Worm (Caenorhabditis elegans) whole organism, L3 larva: Measurements from ENCODE around the gene C49G7.10.

Experiments used
- ZK546.5 ChIP-seq: sonication (generic microtip); optimal IDR thresholded peaks from 2 replicates; lab custom pipeline; 2017; ENCODE audit warnings: missing biosample characterization, missing genetic modification characterization
- aly-2 ChIP-seq: fragments of 150-350 bp; optimal IDR thresholded peaks from 2 replicates; lab custom pipeline; 2014; ENCODE audit warnings: missing biosample characterization, missing genetic modification characterization
- ama-1 ChIP-seq: fragments of 150-350 bp; optimal IDR thresholded peaks from 2 replicates; lab custom pipeline; 2018
- ceh-28 ChIP-seq: fragments of 150-350 bp; optimal IDR thresholded peaks from 2 replicates; lab custom pipeline; 2014; ENCODE audit warnings: missing biosample characterization, missing genetic modification reagents, missing genetic modification characterization
- ceh-82 ChIP-seq: fragments of 150-350 bp; optimal IDR thresholded peaks from 2 replicates; lab custom pipeline; 2014; ENCODE audit warnings: missing biosample characterization, missing genetic modification characterization
- daf-12 ChIP-seq: fragments of 150-350 bp; optimal IDR thresholded peaks from 2 replicates; lab custom pipeline; 2014; ENCODE audit warnings: missing biosample characterization, missing genetic modification reagents, missing genetic modification characterization
- egl-5 ChIP-seq: fragments of 150-350 bp; optimal IDR thresholded peaks from 2 replicates; lab custom pipeline; 2017; ENCODE audit warnings: missing biosample characterization, missing genetic modification reagents, missing genetic modification characterization, inconsistent platforms
- elt-2 ChIP-seq: sonication (generic microtip); optimal IDR thresholded peaks from 2 replicates; lab custom pipeline; 2016; ENCODE audit warnings: missing genetic modification reagents, mild to moderate bottlenecking, missing genetic modification characterization, missing compliant biosample characterization
- eor-1 ChIP-seq, 2 experiments: fragments of 150-350 bp; optimal IDR thresholded peaks; 2 replicates each; lab custom pipeline; 2014 to 2018; ENCODE audit warnings: missing biosample characterization in 2 of 2, missing genetic modification characterization in 2 of 2
- fkh-10 ChIP-seq: sonication (generic microtip); optimal IDR thresholded peaks from 2 replicates; lab custom pipeline; 2017; ENCODE audit warnings: missing biosample characterization, missing genetic modification reagents, missing genetic modification characterization
- fkh-2 ChIP-seq: fragments of 150-350 bp; optimal IDR thresholded peaks from 2 replicates; lab custom pipeline; 2014; ENCODE audit warnings: missing biosample characterization, missing genetic modification reagents, missing genetic modification characterization
- fos-1 ChIP-seq: fragments of 150-350 bp; optimal IDR thresholded peaks from 2 replicates; lab custom pipeline; 2014; ENCODE audit warnings: missing biosample characterization, missing genetic modification characterization
- lin-15B ChIP-seq: fragments of 150-350 bp; optimal IDR thresholded peaks from 2 replicates; lab custom pipeline; 2014; ENCODE audit warnings: missing biosample characterization, missing genetic modification characterization
- lin-39 ChIP-seq: fragments of 150-350 bp; optimal IDR thresholded peaks from 2 replicates; lab custom pipeline; 2018; ENCODE audit warnings: missing biosample characterization, missing genetic modification reagents, missing genetic modification characterization
- lsy-12 ChIP-seq: sonication (generic microtip); optimal IDR thresholded peaks from 2 replicates; lab custom pipeline; 2016; ENCODE audit warnings: mild to moderate bottlenecking, missing genetic modification characterization, missing compliant biosample characterization
- mdl-1 ChIP-seq: fragments of 150-350 bp; optimal IDR thresholded peaks from 2 replicates; lab custom pipeline; 2014; ENCODE audit warnings: missing biosample characterization, missing genetic modification characterization
- nfya-1 ChIP-seq: sonication (generic microtip); optimal IDR thresholded peaks from 2 replicates; lab custom pipeline; 2017; ENCODE audit warnings: missing genetic modification characterization, mild to moderate bottlenecking, missing compliant biosample characterization, antibody characterized with exemption, moderate library complexity; ENCODE audit not compliant: insufficient read depth
- nhr-11 ChIP-seq: fragments of 150-350 bp; optimal IDR thresholded peaks from 2 replicates; lab custom pipeline; 2014; ENCODE audit warnings: missing biosample characterization, missing genetic modification characterization
- nhr-12 ChIP-seq: fragments of 150-350 bp; optimal IDR thresholded peaks from 2 replicates; lab custom pipeline; 2014; ENCODE audit warnings: missing biosample characterization, missing genetic modification characterization
- nhr-23 ChIP-seq: fragments of 150-350 bp; optimal IDR thresholded peaks from 2 replicates; lab custom pipeline; 2014; ENCODE audit warnings: missing biosample characterization, missing genetic modification reagents, missing genetic modification characterization
- nhr-237 ChIP-seq: fragments of 150-350 bp; optimal IDR thresholded peaks from 2 replicates; lab custom pipeline; 2014; ENCODE audit warnings: missing biosample characterization, missing genetic modification characterization
- nhr-25 ChIP-seq: sonication (generic microtip); optimal IDR thresholded peaks from 2 replicates; lab custom pipeline; 2017; ENCODE audit warnings: missing biosample characterization, missing genetic modification characterization
- nhr-28 ChIP-seq: fragments of 150-350 bp; optimal IDR thresholded peaks from 2 replicates; lab custom pipeline; 2014; ENCODE audit warnings: missing biosample characterization, missing genetic modification characterization
- nhr-43 ChIP-seq: sonication (generic microtip); optimal IDR thresholded peaks from 2 replicates; lab custom pipeline; 2016; ENCODE audit warnings: mild to moderate bottlenecking, missing genetic modification characterization, missing compliant biosample characterization; ENCODE audit not compliant: poor library complexity, severe bottlenecking
- nhr-67 ChIP-seq: fragments of 150-350 bp; optimal IDR thresholded peaks from 2 replicates; lab custom pipeline; 2014; ENCODE audit warnings: missing biosample characterization, missing genetic modification characterization
- pqm-1 ChIP-seq: fragments of 150-350 bp; optimal IDR thresholded peaks from 2 replicates; lab custom pipeline; 2017; ENCODE audit warnings: missing biosample characterization, missing genetic modification characterization, inconsistent platforms
- snpc-4 ChIP-seq: fragments of 150-350 bp; optimal IDR thresholded peaks from 2 replicates; lab custom pipeline; 2014; ENCODE audit warnings: missing biosample characterization, missing genetic modification characterization
- unc-62 ChIP-seq: fragments of 150-350 bp; sonication (generic microtip); optimal IDR thresholded peaks from 4 replicates; lab custom pipeline; 2014; ENCODE audit warnings: missing biosample characterization, missing genetic modification reagents, missing genetic modification characterization
- ztf-4 ChIP-seq: fragments of 150-350 bp; optimal IDR thresholded peaks from 2 replicates; lab custom pipeline; 2014; ENCODE audit warnings: missing biosample characterization, missing genetic modification characterization

C49G7.10 gene

ce11 chrV:4038557-4038956 lies 3.3 kb downstream of the C49G7.10 start:
- TF ChIP-seq lin-15B (tag; lab: Kevin White, UChicago) (no peak), egl-5 (tag; lab: Kevin White, UChicago) (no peak), ztf-4 (no peak), daf-12 (tag; lab: Kevin White, UChicago) (no peak), fkh-2 (tag; lab: Kevin White, UChicago) (no peak)

ce11 chrV:4038110-4038509 lies 3.7 kb downstream of the C49G7.10 start, which contains the start of gene C49G7.12:
Gene C49G7.12 (plus strand): TSS chrV:4038410.
- TF ChIP-seq nhr-237 (tag; lab: Kevin White, UChicago) (no peak), lsy-12 (no peak), aly-2 (tag; lab: Kevin White, UChicago) (no peak), ztf-4 (no peak), unc-62 (GFP tag; lab: Kevin White, UChicago) (no peak), ceh-28 (no peak), egl-5 (tag; lab: Kevin White, UChicago) (no peak), nfya-1 (tag; lab: Kevin White, UChicago) (no peak), lin-39 (tag; lab: Kevin White, UChicago) (no peak), eor-1 (tag; optimal IDR thresholded peaks at IDR 0.05; lab: Kevin White, UChicago) (no peak), mdl-1 (tag; lab: Kevin White, UChicago) (no peak), fos-1 (tag; lab: Kevin White, UChicago) (no peak), nhr-11 (tag; lab: Kevin White, UChicago) (no peak), nhr-43 (tag; lab: Kevin White, UChicago) (no peak), ZK546.5 (tag; lab: Kevin White, UChicago) (no peak), lin-15B (tag; lab: Kevin White, UChicago) (no peak), nhr-23 (tag; lab: Kevin White, UChicago) (no peak)

- TF ChIP-seq pqm-1 (tag; lab: Kevin White, UChicago) (no peak), aly-2 (tag; lab: Kevin White, UChicago) (no peak), ceh-28 (no peak), snpc-4 (tag; lab: Kevin White, UChicago) (no peak), ZK546.5 (tag; lab: Kevin White, UChicago) (no peak), lsy-12 (no peak), nhr-28 (no peak), fkh-10 (GFP tag; lab: Kevin White, UChicago) (no peak), fkh-2 (tag; lab: Kevin White, UChicago) (no peak), nhr-25 (tag; lab: Kevin White, UChicago) (no peak), nhr-12 (tag; lab: Kevin White, UChicago) (no peak)
- TF ChIP-seq, all 47 proteins: peak for 0
Measured at ce11 chrV:4035811-4036210, 6.0 kb downstream of the C49G7.10 start, which contains the start of gene C49G7.13. Gene C49G7.13 (plus strand): TSS chrV:4036111.

ce11 chrV:4034303-4034702 lies 7.5 kb downstream of the C49G7.10 start, which contains the start of gene C49G7.7:
Gene C49G7.7 (plus strand): TSS chrV:4034476.
- TF ChIP-seq nhr-67 (tag; lab: Kevin White, UChicago), result no peak

- TF ChIP-seq fkh-10 (GFP tag; lab: Kevin White, UChicago) (no peak), ama-1 (lab: Kevin White, UChicago) (no peak), nhr-12 (tag; lab: Kevin White, UChicago) (no peak), ceh-28 (no peak), fos-1 (tag; lab: Kevin White, UChicago) (no peak), ceh-82 (tag; lab: Kevin White, UChicago) (no peak), ZK546.5 (tag; lab: Kevin White, UChicago) (no peak)
Measured at ce11 chrV:4031319-4031718, 10.5 kb downstream of the C49G7.10 start, which contains the start of gene cyp-35A4. Gene cyp-35A4 (plus strand): TSS chrV:4031619.

- TF ChIP-seq elt-2 (tag; lab: Kevin White, UChicago) (peak; percentile 30), eor-1 (tag; optimal IDR thresholded peaks at IDR 0.05; lab: Kevin White, UChicago) (no peak), lin-15B (tag; lab: Kevin White, UChicago) (no peak), nfya-1 (tag; lab: Kevin White, UChicago) (peak; percentile 87)
Measured at ce11 chrV:4029627-4030026, 12.2 kb downstream of the C49G7.10 start.
